Worm (Caenorhabditis elegans) whole organism, L4/young adult: ENCODE results near the gene K10D11.2.

ENCODE experiments used
- W03F9.2 ChIP-seq: fragments of 150-350 bp; optimal IDR thresholded peaks from 2 replicates; lab custom pipeline; 2014; ENCODE audit warnings: missing biosample characterization, missing genetic modification characterization
- dao-5 ChIP-seq: sonication (generic microtip); optimal IDR thresholded peaks from 2 replicates; lab custom pipeline; 2016; ENCODE audit warnings: missing genotype, missing genetic modification characterization, moderate library complexity, missing compliant biosample characterization
- him-1 ChIP-seq: sonication (generic microtip); optimal IDR thresholded peaks from 2 replicates; lab custom pipeline; 2016; ENCODE audit warnings: missing genotype, missing genetic modification reagents, missing genetic modification characterization, missing compliant biosample characterization

DNA sequence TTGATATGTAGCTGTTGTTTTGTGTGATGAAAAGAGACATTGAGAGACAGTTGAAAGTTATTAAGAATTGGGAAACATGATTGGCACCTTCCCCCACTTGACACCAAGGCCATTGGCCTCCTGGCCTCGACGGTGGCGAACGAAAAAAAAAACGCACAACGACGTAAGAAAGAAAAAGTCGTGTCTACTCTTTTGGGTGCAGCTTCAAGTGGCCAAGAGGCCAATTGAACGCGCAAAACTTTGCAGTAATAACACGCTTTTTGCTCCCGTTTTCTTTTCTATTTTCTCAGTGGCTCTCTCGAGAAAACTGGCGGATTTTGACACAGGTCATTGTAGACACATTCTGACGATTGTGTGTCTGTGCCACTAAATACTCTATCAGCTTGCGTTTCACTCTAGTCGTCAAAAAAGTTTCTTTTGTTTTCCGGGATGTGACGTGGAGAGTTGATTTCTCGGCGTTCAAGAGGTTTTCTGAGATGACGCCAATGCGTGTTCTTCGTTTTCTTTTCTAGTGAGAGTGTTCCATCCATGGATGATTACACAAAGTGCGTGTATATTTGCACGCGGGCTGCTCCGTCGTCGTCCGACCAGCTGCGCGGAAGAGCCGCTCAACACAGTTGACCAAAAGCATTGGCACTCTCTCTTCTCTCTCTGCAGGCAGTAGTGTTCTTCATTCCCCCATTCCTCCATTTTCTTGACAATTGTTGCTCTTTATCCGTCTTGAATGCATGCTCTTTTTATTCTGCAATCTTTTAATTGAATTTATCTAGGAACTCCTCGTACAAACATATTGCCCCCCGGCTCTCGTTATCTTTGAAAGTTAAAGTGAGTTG lies 51.9 kb downstream of the K10D11.2 start:
- TF ChIP-seq him-1 (tag; lab: Kevin White, UChicago): no peak
- TF ChIP-seq W03F9.2 (tag; lab: Kevin White, UChicago): no peak
- no peak for TF ChIP-seq dao-5
